Worm (Caenorhabditis elegans) whole organism, L3 larva: ENCODE data around the gene ceh-30.

Source experiments
- ama-1 ChIP-seq: fragments of 150-350 bp; optimal IDR thresholded peaks from 2 replicates; lab custom pipeline; 2018
- ceh-9 ChIP-seq: sonication (generic microtip); optimal IDR thresholded peaks from 2 replicates; lab custom pipeline; 2018; ENCODE audit warnings: missing biosample characterization, missing genetic modification characterization
- daf-12 ChIP-seq: fragments of 150-350 bp; optimal IDR thresholded peaks from 2 replicates; lab custom pipeline; 2014; ENCODE audit warnings: missing biosample characterization, missing genetic modification reagents, missing genetic modification characterization
- egl-27 ChIP-seq: sonication (generic microtip); optimal IDR thresholded peaks from 4 replicates; lab custom pipeline; 2017; ENCODE audit warnings: missing biosample characterization, missing genetic modification reagents, missing genetic modification characterization
- elt-2 ChIP-seq: sonication (generic microtip); optimal IDR thresholded peaks from 2 replicates; lab custom pipeline; 2016; ENCODE audit warnings: missing genetic modification reagents, mild to moderate bottlenecking, missing genetic modification characterization, missing compliant biosample characterization
- fkh-10 ChIP-seq: sonication (generic microtip); optimal IDR thresholded peaks from 2 replicates; lab custom pipeline; 2017; ENCODE audit warnings: missing biosample characterization, missing genetic modification reagents, missing genetic modification characterization
- hmg-11 ChIP-seq: sonication (generic microtip); optimal IDR thresholded peaks from 2 replicates; lab custom pipeline; 2016; ENCODE audit warnings: missing genetic modification characterization, missing compliant biosample characterization
- lsy-12 ChIP-seq: sonication (generic microtip); optimal IDR thresholded peaks from 2 replicates; lab custom pipeline; 2016; ENCODE audit warnings: mild to moderate bottlenecking, missing genetic modification characterization, missing compliant biosample characterization
- mml-1 ChIP-seq: fragments of 150-350 bp; sonication (generic microtip); optimal IDR thresholded peaks from 3 replicates; lab custom pipeline; 2014; ENCODE audit warnings: missing biosample characterization, missing genetic modification characterization
- nfya-1 ChIP-seq: sonication (generic microtip); optimal IDR thresholded peaks from 2 replicates; lab custom pipeline; 2017; ENCODE audit warnings: missing genetic modification characterization, mild to moderate bottlenecking, missing compliant biosample characterization, antibody characterized with exemption, moderate library complexity; ENCODE audit not compliant: insufficient read depth
- nhr-12 ChIP-seq: fragments of 150-350 bp; optimal IDR thresholded peaks from 2 replicates; lab custom pipeline; 2014; ENCODE audit warnings: missing biosample characterization, missing genetic modification characterization
- nhr-237 ChIP-seq: fragments of 150-350 bp; optimal IDR thresholded peaks from 2 replicates; lab custom pipeline; 2014; ENCODE audit warnings: missing biosample characterization, missing genetic modification characterization
- nhr-25 ChIP-seq: sonication (generic microtip); optimal IDR thresholded peaks from 2 replicates; lab custom pipeline; 2017; ENCODE audit warnings: missing biosample characterization, missing genetic modification characterization
- nhr-43 ChIP-seq: sonication (generic microtip); optimal IDR thresholded peaks from 2 replicates; lab custom pipeline; 2016; ENCODE audit warnings: mild to moderate bottlenecking, missing genetic modification characterization, missing compliant biosample characterization; ENCODE audit not compliant: poor library complexity, severe bottlenecking
- nhr-67 ChIP-seq: fragments of 150-350 bp; optimal IDR thresholded peaks from 2 replicates; lab custom pipeline; 2014; ENCODE audit warnings: missing biosample characterization, missing genetic modification characterization
- pha-4 ChIP-seq: fragments of 150-350 bp; optimal IDR thresholded peaks from 2 replicates; lab custom pipeline; 2014; ENCODE audit warnings: missing biosample characterization, missing genetic modification reagents, missing genetic modification characterization
- pqm-1 ChIP-seq: fragments of 150-350 bp; optimal IDR thresholded peaks from 2 replicates; lab custom pipeline; 2017; ENCODE audit warnings: missing biosample characterization, missing genetic modification characterization, inconsistent platforms
- skn-1 ChIP-seq: fragments of 150-350 bp; optimal IDR thresholded peaks from 2 replicates; lab custom pipeline; 2014; ENCODE audit warnings: missing biosample characterization, missing genetic modification characterization
- snpc-4 ChIP-seq: fragments of 150-350 bp; optimal IDR thresholded peaks from 2 replicates; lab custom pipeline; 2014; ENCODE audit warnings: missing biosample characterization, missing genetic modification characterization
- tbx-2 ChIP-seq: sonication (generic microtip); optimal IDR thresholded peaks from 2 replicates; lab custom pipeline; 2016; ENCODE audit warnings: mild to moderate bottlenecking, missing genetic modification characterization, missing compliant biosample characterization
- unc-39 ChIP-seq: sonication (generic microtip); optimal IDR thresholded peaks from 4 replicates; lab custom pipeline; 2017; ENCODE audit warnings: missing biosample characterization, missing genetic modification characterization
- unc-62 ChIP-seq: fragments of 150-350 bp; sonication (generic microtip); optimal IDR thresholded peaks from 4 replicates; lab custom pipeline; 2014; ENCODE audit warnings: missing biosample characterization, missing genetic modification reagents, missing genetic modification characterization
- zag-1 ChIP-seq: fragments of 150-350 bp; optimal IDR thresholded peaks from 2 replicates; lab custom pipeline; 2014; ENCODE audit warnings: missing biosample characterization, missing genetic modification characterization
- ztf-4 ChIP-seq: fragments of 150-350 bp; optimal IDR thresholded peaks from 2 replicates; lab custom pipeline; 2014; ENCODE audit warnings: missing biosample characterization, missing genetic modification characterization

The ceh-30 gene

DNA sequence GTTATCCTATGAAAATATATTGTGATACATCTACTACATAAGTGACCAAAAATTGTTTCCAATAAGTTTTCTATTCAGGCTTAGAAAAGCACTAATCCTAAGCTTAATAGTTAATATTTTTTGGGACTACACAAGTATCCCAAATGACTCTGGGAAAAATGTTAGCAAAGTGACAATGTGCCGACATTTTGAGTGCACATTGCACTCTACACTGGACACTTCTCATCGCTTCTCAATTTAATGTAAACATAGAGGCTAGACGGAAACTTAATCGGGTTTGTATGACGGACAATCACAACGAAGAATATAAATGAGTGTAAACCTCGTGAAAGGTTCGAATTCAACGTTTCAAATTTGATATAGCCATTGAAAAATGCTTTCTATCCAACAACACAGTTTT lies 48.3 kb downstream of the ceh-30 start:
- TF ChIP-seq nfya-1 (tag; lab: Kevin White, UChicago) (peak; percentile 42), lsy-12 (tag; lab: Kevin White, UChicago) (peak; percentile 42), unc-62 (no peak), snpc-4 (tag; lab: Kevin White, UChicago) (no peak), nhr-43 (peak; percentile 52), pha-4 (tag; lab: Kevin White, UChicago) (peak; percentile 86), ama-1 (lab: Kevin White, UChicago) (peak; percentile 95), nhr-25 (peak; percentile 74), elt-2 (tag; lab: Kevin White, UChicago) (peak; percentile 32)

ce11 chrX:3112946-3113427 lies 49.6 kb downstream of the ceh-30 start, which contains the start of gene gpd-3:
Gene gpd-3, minus strand, starts transcription at chrX:3113341.
- TF ChIP-seq ztf-4 (tag; lab: Kevin White, UChicago) (no peak), mml-1 (no peak), tbx-2 (no peak), ama-1 (lab: Kevin White, UChicago) (peak; percentile 97), nhr-43 (peak; percentile 71), skn-1 (tag; lab: Kevin White, UChicago) (no peak), nhr-25 (no peak), fkh-10 (no peak), hmg-11 (tag; lab: Kevin White, UChicago) (no peak), nhr-67 (tag; lab: Kevin White, UChicago) (no peak), nhr-12 (tag; lab: Kevin White, UChicago) (no peak), daf-12 (tag; lab: Kevin White, UChicago) (no peak), unc-62 (no peak), nhr-237 (no peak), ceh-9 (tag; lab: Kevin White, UChicago) (no peak)

DNA sequence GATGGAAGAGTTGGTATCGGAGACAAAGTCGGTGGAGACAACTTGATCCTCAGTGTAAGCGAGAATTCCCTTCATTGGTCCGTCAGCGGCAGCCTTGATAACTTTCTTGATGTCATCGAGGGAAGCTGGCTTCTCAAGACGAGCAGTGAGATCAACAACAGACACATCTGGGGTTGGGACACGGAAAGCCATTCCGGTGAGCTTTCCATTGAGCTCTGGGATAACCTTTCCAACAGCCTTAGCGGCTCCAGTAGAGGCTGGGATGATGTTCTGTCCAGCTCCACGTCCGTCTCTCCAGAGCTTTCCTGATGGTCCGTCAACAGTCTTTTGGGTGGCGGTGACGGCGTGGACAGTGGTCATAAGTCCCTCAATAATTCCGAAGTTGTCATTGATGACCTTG lies 50.3 kb downstream of the ceh-30 start:
- peak; percentile 9 for TF ChIP-seq ama-1 (lab: Kevin White, UChicago)

- TF ChIP-seq pqm-1 (tag; lab: Kevin White, UChicago) (peak; percentile 9), daf-12 (tag; lab: Kevin White, UChicago) (no peak), skn-1 (tag; lab: Kevin White, UChicago) (peak; percentile 26), nhr-237 (no peak), pha-4 (tag; lab: Kevin White, UChicago) (peak; percentile 44), zag-1 (tag; lab: Kevin White, UChicago) (peak; percentile 22), ama-1 (lab: Kevin White, UChicago) (peak; percentile 84), egl-27 (no peak), unc-39 (tag; lab: Kevin White, UChicago) (no peak), nhr-67 (tag; lab: Kevin White, UChicago) (no peak)
Observed at ce11 chrX:3114306-3115133, 51.1 kb downstream of the ceh-30 start, which contains the start of gene gpd-2. Gene gpd-2, minus strand, starts transcription at chrX:3114689.
